Worm (Caenorhabditis elegans): ENCODE measurements around the gene Y69A2AR.51.

DNA sequence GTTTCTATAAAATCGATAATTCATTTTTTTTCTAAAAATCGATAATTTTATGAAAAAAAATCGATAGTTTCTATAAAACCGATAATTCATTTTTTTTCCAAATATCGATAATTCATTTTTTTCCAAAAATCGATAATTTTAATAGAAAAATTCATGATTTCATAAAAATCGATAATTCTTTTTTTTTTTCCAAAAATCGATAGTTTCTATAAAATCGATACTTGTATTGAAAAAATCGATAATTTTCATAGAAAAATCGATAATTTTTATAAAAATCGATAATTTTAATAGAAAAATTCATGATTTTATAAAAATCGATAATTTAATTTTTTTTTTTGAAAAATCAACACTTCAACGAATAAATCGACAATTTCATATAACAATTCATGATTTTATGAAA, 42.9 kb upstream of the Y69A2AR.51 start:
- TF ChIP-seq F10B5.3 (tag; optimal IDR thresholded peaks at IDR 0.05) (no peak), unc-62 (GFP tag; optimal IDR thresholded peaks at IDR 0.05 in 1 of 2) (no peak), unc-62 (tag; optimal IDR thresholded peaks at IDR 0.05) (no peak), unc-130 (GFP tag; optimal IDR thresholded peaks at IDR 0.05) (no peak), nhr-11 (tag; optimal IDR thresholded peaks at IDR 0.05) (no peak), daf-12 (tag; optimal IDR thresholded peaks at IDR 0.05) (no peak), nhr-10 (tag; optimal IDR thresholded peaks at IDR 0.05) (no peak)
